Worm (Caenorhabditis elegans) whole organism, L2 larva: ENCODE results near the gene gad-3.

Experiments used
- C34F6.9 ChIP-seq: fragments of 150-350 bp; optimal IDR thresholded peaks from 2 replicates; lab custom pipeline; 2014; ENCODE audit warnings: missing biosample characterization, missing genetic modification characterization
- R02D3.7 ChIP-seq: fragments of 150-350 bp; optimal IDR thresholded peaks from 2 replicates; lab custom pipeline; 2014; ENCODE audit warnings: missing biosample characterization, missing genetic modification characterization
- alr-1 ChIP-seq: fragments of 150-350 bp; optimal IDR thresholded peaks from 2 replicates; lab custom pipeline; 2014; ENCODE audit warnings: missing biosample characterization, missing genetic modification characterization
- aly-2 ChIP-seq: fragments of 150-350 bp; optimal IDR thresholded peaks from 2 replicates; lab custom pipeline; 2014; ENCODE audit warnings: missing biosample characterization, missing genetic modification characterization
- ama-1 ChIP-seq: fragments of 150-350 bp; optimal IDR thresholded peaks from 2 replicates; lab custom pipeline; 2018; ENCODE audit warnings: inconsistent platforms
- ceh-16 ChIP-seq: fragments of 150-350 bp; optimal IDR thresholded peaks from 2 replicates; lab custom pipeline; 2014; ENCODE audit warnings: missing biosample characterization, missing genetic modification characterization
- ceh-82 ChIP-seq: fragments of 150-350 bp; optimal IDR thresholded peaks from 2 replicates; lab custom pipeline; 2014; ENCODE audit warnings: missing biosample characterization, missing genetic modification characterization
- crh-2 ChIP-seq: sonication (generic microtip); optimal IDR thresholded peaks from 2 replicates; lab custom pipeline; 2017; ENCODE audit warnings: missing biosample characterization, missing genetic modification characterization
- egl-27 ChIP-seq: sonication (generic microtip); optimal IDR thresholded peaks from 3 replicates; lab custom pipeline; 2017; ENCODE audit warnings: missing biosample characterization, missing genetic modification reagents, missing genetic modification characterization
- elt-1 ChIP-seq: fragments of 150-350 bp; optimal IDR thresholded peaks from 2 replicates; lab custom pipeline; 2014; ENCODE audit warnings: missing biosample characterization, missing genetic modification characterization
- fos-1 ChIP-seq: fragments of 150-350 bp; optimal IDR thresholded peaks from 2 replicates; lab custom pipeline; 2014; ENCODE audit warnings: missing biosample characterization, missing genetic modification characterization
- lin-13 ChIP-seq: fragments of 150-350 bp; optimal IDR thresholded peaks from 2 replicates; lab custom pipeline; 2014; ENCODE audit warnings: missing biosample characterization, missing genetic modification reagents, missing genetic modification characterization
- lsy-2 ChIP-seq, 2 experiments: fragments of 150-350 bp in 1 of 2; sonication (generic microtip) in 1 of 2; optimal IDR thresholded peaks; 2 replicates each; lab custom pipeline; 2014 to 2017; ENCODE audit warnings: missing biosample characterization in 2 of 2, missing genetic modification characterization in 2 of 2
- mbf-1 ChIP-seq: sonication (generic microtip); optimal IDR thresholded peaks from 2 replicates; lab custom pipeline; 2017; ENCODE audit warnings: missing biosample characterization, missing genetic modification characterization
- mdl-1 ChIP-seq, 2 experiments: fragments of 150-350 bp in 1 of 2; sonication (generic microtip) in 1 of 2; optimal IDR thresholded peaks; 2 replicates each; lab custom pipeline; 2017; ENCODE audit warnings: missing biosample characterization in 2 of 2, missing genetic modification characterization in 2 of 2
- nhr-10 ChIP-seq: sonication (generic microtip); optimal IDR thresholded peaks from 2 replicates; lab custom pipeline; 2017; ENCODE audit warnings: missing biosample characterization, missing genetic modification characterization
- nhr-23 ChIP-seq: fragments of 150-350 bp; optimal IDR thresholded peaks from 2 replicates; lab custom pipeline; 2014; ENCODE audit warnings: missing biosample characterization, missing genetic modification reagents, missing genetic modification characterization
- nhr-237 ChIP-seq: fragments of 150-350 bp; optimal IDR thresholded peaks from 2 replicates; lab custom pipeline; 2014; ENCODE audit warnings: missing biosample characterization, missing genetic modification characterization
- nhr-6 ChIP-seq: fragments of 150-350 bp; optimal IDR thresholded peaks from 2 replicates; lab custom pipeline; 2014; ENCODE audit warnings: missing biosample characterization, missing genetic modification characterization
- peb-1 ChIP-seq: fragments of 150-350 bp; optimal IDR thresholded peaks from 2 replicates; lab custom pipeline; 2014; ENCODE audit warnings: missing biosample characterization, missing genetic modification characterization
- sem-4 ChIP-seq: fragments of 150-350 bp; optimal IDR thresholded peaks from 2 replicates; lab custom pipeline; 2014; ENCODE audit warnings: missing biosample characterization, missing genetic modification reagents, missing genetic modification characterization
- skn-1 ChIP-seq: sonication (generic microtip); optimal IDR thresholded peaks from 2 replicates; lab custom pipeline; 2017; ENCODE audit warnings: missing biosample characterization, missing genetic modification characterization
- sma-3 ChIP-seq: sonication (generic microtip); optimal IDR thresholded peaks from 2 replicates; lab custom pipeline; 2016; ENCODE audit warnings: missing genetic modification reagents, missing genetic modification characterization, missing compliant biosample characterization
- sma-9 ChIP-seq, 2 experiments: fragments of 150-350 bp in 1 of 2; sonication (generic microtip) in 1 of 2; optimal IDR thresholded peaks; 2 replicates each; lab custom pipeline; 2014 to 2016; ENCODE audit warnings: missing genetic modification characterization in 2 of 2, mild to moderate bottlenecking in 1 of 2, missing biosample characterization in 1 of 2, missing compliant biosample characterization in 1 of 2, missing genetic modification reagents in 1 of 2, moderate library complexity in 1 of 2
- snpc-4 ChIP-seq: fragments of 150-350 bp; optimal IDR thresholded peaks from 2 replicates; lab custom pipeline; 2014; ENCODE audit warnings: missing biosample characterization, missing genetic modification characterization
- unc-55 ChIP-seq: fragments of 150-350 bp; sonication (generic microtip); optimal IDR thresholded peaks from 3 replicates; lab custom pipeline; 2014; ENCODE audit warnings: missing biosample characterization, missing genetic modification reagents, missing genetic modification characterization
- zag-1 ChIP-seq: fragments of 150-350 bp; optimal IDR thresholded peaks from 2 replicates; lab custom pipeline; 2014; ENCODE audit warnings: missing biosample characterization, missing genetic modification characterization
- ztf-11 ChIP-seq: sonication (generic microtip); optimal IDR thresholded peaks from 2 replicates; lab custom pipeline; 2017; ENCODE audit warnings: missing biosample characterization, missing genetic modification characterization
- ztf-4 ChIP-seq: fragments of 150-350 bp; optimal IDR thresholded peaks from 2 replicates; lab custom pipeline; 2014; ENCODE audit warnings: missing biosample characterization, missing genetic modification characterization

gad-3 gene

DNA sequence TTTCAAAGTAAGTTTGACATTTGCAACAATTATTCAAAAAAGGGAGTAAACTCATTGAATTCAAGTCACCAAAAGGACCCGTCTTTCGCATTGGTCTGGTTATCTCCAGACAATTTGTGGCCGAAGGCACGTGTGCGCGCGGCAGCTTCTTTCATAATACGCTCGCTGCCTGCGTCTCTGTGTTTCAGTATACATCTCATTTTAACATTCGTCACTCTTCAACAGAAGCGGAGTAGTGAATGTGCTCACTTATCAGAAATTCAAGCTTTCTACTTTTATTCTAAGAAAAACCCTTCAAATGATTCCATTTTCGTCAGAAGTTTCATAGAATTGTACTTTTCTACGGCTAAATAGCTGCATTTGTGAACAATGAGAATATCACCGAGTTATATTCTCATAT, 44.2 kb downstream of the gad-3 start (continued):
- TF ChIP-seq sma-9 (GFP tag; optimal IDR thresholded peaks at IDR 0.05; lab: Kevin White, UChicago) (peak; percentile 73), sma-9 (tag; optimal IDR thresholded peaks at IDR 0.05; lab: Kevin White, UChicago) (no peak), sem-4 (tag; lab: Kevin White, UChicago) (no peak), ztf-4 (tag; lab: Kevin White, UChicago) (no peak), ceh-82 (tag; lab: Kevin White, UChicago) (no peak), ceh-16 (tag; lab: Kevin White, UChicago) (no peak), elt-1 (no peak)

DNA sequence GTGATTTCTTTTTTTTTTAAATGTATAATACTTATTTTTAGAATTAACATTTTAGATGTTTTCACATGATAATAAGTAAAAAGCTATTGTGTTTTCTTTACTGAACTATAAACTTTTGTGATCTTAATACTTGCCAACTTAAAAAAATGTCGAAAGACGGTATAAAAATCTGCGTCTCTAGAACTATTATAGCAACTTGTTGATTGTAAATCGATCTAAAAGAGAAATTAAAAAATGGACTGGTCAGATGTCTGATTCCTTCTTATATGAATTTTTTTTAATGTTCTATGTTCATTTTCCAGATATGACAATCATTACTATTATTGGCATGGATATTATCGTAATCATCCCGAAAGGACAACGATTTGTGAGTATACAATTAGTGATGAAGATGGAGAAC, 45.0 kb downstream of the gad-3 start, which contains the start of gene F21C10.3:
Gene F21C10.3 (plus strand): TSS at position 301 of the 400 bp plus-strand sequence.
- TF ChIP-seq zag-1 (tag; lab: Kevin White, UChicago), result no peak
- TF ChIP-seq, all 48 proteins: peak for 0

DNA sequence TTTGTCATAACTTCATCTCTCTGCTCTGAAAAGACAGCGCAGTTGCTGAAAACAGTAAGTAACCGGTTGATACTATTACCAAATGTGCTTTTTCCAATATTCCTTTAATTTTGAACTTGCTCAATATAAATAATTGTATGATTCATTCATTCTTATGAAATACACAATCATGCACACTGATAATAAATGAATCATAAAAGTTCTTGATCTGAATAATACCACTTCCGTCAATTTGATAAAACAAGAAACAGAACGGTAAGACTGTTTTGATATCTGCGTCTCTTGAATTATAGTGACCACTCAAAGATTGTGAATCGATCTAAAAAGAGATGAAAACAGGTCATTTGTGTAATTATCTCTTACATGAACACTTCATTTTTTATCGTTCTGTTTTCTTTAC, 46.5 kb downstream of the gad-3 start, which contains the start of gene F21C10.4:
Gene F21C10.4 (plus strand): TSS at position 301 of the 400 bp plus-strand sequence.
- TF ChIP-seq nhr-23 (tag; lab: Kevin White, UChicago) (no peak), ztf-11 (no peak), zag-1 (tag; lab: Kevin White, UChicago) (no peak), R02D3.7 (tag; lab: Kevin White, UChicago) (no peak), egl-27 (tag; lab: Kevin White, UChicago) (no peak), crh-2 (no peak), skn-1 (no peak)
- TF ChIP-seq, all 48 proteins: peak for 0

DNA sequence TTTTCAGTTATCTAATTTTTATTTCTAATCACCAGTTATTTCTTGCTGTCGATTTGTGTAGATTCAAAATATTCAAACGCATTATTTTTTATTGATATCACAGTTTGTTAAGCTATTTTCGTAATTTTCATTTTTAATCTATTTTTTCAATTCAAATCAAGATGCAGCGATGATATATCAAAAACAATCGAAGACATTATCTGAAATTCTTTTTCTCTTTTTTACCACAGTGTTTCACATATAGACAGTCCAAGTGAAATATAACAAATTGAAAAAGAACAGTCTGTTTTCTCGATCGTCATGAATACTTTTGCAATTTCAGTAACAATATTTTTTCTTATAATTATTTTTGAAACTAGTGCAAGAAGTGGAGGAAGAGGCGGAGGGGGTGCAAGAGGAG, 47.5 kb downstream of the gad-3 start, which contains the start of gene F21C10.5:
Gene F21C10.5 (plus strand): TSS at position 301 of the 400 bp plus-strand sequence.
- TF ChIP-seq nhr-237 (tag; lab: Kevin White, UChicago) (no peak), fos-1 (tag; lab: Kevin White, UChicago) (no peak)

DNA sequence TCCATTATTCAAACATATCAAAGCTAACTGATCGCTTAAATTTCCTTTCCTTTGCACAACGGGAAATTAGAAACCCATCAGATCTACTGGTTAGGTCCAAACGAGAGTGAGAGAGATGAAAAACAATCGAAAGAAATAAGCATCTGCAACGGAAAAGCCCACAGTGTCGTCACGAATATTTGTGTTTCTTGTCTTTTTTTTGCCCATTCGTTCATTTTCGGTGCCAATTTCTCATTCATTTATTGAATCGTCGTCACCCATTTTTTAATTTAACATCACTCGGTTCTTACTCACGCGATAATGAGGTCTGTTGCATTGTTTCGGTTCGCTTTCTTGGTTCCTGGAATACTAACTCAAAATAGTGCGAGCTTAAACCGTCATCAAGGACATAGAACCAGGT, 48.6 kb downstream of the gad-3 start, which contains the start of gene F21C10.6:
Gene F21C10.6 (plus strand): TSS at position 301 of the 400 bp plus-strand sequence.
- TF ChIP-seq skn-1 (no peak), lsy-2 (tag; optimal IDR thresholded peaks at IDR 0.05; lab: Kevin White, UChicago) (no peak), unc-55 (GFP tag; lab: Kevin White, UChicago) (no peak), ceh-16 (tag; lab: Kevin White, UChicago) (no peak), alr-1 (no peak), aly-2 (tag; lab: Kevin White, UChicago) (no peak), nhr-10 (tag; lab: Kevin White, UChicago) (no peak), snpc-4 (tag; lab: Kevin White, UChicago) (no peak)

DNA sequence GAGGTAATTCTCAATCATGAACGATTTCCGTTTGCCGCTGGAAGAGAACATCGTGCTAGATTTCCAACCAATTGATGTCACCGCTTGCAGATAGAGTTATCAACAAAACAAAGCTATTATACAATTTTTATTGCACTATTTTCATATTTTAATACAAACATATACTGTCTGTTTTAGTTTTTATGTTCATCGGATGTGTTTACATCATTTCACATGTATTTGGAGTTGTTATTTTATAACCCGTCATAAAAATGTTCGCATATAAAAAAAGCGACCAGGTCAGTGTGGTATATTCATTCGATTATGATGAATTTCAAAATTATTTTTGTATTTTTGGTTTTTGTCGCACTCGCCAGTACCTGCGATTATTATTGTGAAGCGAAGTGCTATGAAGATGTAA, 49.6 kb downstream of the gad-3 start, which contains the start of gene F21C10.11:
Gene F21C10.11 (plus strand): TSS at position 301 of the 400 bp plus-strand sequence.
- TF ChIP-seq C34F6.9 (tag; lab: Kevin White, UChicago) (no peak), ztf-4 (tag; lab: Kevin White, UChicago) (no peak), ama-1 (lab: Kevin White, UChicago) (no peak), peb-1 (tag; lab: Kevin White, UChicago) (no peak), sma-9 (GFP tag; optimal IDR thresholded peaks at IDR 0.05; lab: Kevin White, UChicago) (no peak), sma-9 (tag; optimal IDR thresholded peaks at IDR 0.05; lab: Kevin White, UChicago) (no peak), nhr-6 (tag; lab: Kevin White, UChicago) (no peak), skn-1 (no peak), lin-13 (GFP tag; lab: Kevin White, UChicago) (no peak), mdl-1 (tag; optimal IDR thresholded peaks at IDR 0.05; lab: Kevin White, UChicago) (no peak)

DNA sequence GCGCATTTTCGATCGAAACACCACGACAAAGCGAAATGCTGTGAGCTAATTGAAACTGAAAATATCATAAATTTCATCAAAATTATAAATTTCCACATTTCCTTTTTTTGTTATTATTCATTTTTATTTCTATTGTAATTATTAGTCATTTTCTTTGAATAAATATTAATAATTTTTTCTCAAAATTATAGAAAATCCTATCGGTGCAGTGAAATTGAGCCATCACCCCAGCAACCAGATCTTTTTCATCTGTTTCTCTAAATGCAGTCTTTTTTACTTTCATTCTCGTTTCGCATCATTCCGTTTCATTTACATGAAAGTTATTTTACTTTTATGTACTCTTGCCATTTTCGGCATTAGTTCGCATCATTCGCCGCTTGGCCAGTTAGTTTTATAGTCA, 50.8 kb downstream of the gad-3 start, which contains the start of gene F21C10.13:
Gene F21C10.13 (plus strand): TSS at position 301 of the 400 bp plus-strand sequence.
- TF ChIP-seq nhr-23 (tag; lab: Kevin White, UChicago), result no peak
- TF ChIP-seq ztf-4 (tag; lab: Kevin White, UChicago), result no peak
- TF ChIP-seq mbf-1, result no peak
- no peak for TF ChIP-seq alr-1
- TF ChIP-seq fos-1 (tag; lab: Kevin White, UChicago), result no peak
- no peak for TF ChIP-seq egl-27 (tag; lab: Kevin White, UChicago)
- no peak for TF ChIP-seq sma-3 (GFP tag; lab: Kevin White, UChicago)
